Worm (Caenorhabditis elegans): ENCODE measurements around the gene git-1.

DNA sequence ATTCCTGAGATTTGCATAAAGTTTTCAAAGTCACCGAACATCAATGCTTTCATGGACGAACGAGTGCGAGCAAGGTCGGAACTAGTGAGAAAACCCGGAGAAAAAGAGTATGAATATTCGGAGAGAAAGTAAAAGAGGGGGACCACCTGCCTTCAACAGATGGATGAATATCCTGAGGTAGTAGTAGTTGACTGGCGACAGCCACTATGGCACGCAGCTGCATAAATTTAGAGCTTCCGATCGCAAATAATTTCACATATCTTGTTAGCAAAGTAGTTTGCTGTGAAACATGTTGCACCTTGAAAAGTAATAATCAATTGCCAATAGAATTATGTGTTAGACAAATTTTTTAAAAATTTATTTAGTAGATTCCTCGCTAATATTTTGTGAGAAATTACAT, 32.1 kb downstream of the git-1 start:
- TF ChIP-seq unc-39 (tag; optimal IDR thresholded peaks at IDR 0.05) (no peak), nhr-25 (tag; optimal IDR thresholded peaks at IDR 0.05; ENCODE audit: borderline replicate concordance, insufficient read depth) (no peak), daf-12 (tag; optimal IDR thresholded peaks at IDR 0.05) (no peak), nhr-10 (tag; optimal IDR thresholded peaks at IDR 0.05) (no peak), fkh-10 (GFP tag; optimal IDR thresholded peaks at IDR 0.05) (no peak), nhr-28 (tag; optimal IDR thresholded peaks at IDR 0.05) (no peak)

Measured in whole organism, L4 larva.